Fruit fly (Drosophila melanogaster) whole organism, prepupa: Measurements from ENCODE around the gene Kyat.

Experiments
- Blimp-1 ChIP-seq: fragments of 200-800 bp; sonication (Bioruptor generic); optimal IDR thresholded peaks from 3 replicates; lab custom pipeline; 2017; ENCODE audit warnings: missing biosample characterization, missing genetic modification characterization, mild to moderate bottlenecking, moderate library complexity, missing genetic modification reagents
- CG10669 ChIP-seq: fragments of 200-800 bp; sonication (Bioruptor generic); optimal IDR thresholded peaks from 3 replicates; lab custom pipeline; 2018; ENCODE audit warnings: missing biosample characterization, mild to moderate bottlenecking, missing genetic modification characterization, moderate library complexity
- CG1621 ChIP-seq: fragments of 200-800 bp; sonication (Bioruptor generic); optimal IDR thresholded peaks from 3 replicates; lab custom pipeline; 2018; ENCODE audit warnings: missing biosample characterization, mild to moderate bottlenecking, missing genetic modification characterization
- CG16779 ChIP-seq: fragments of 200-800 bp; sonication (Bioruptor generic); optimal IDR thresholded peaks from 3 replicates; lab custom pipeline; 2017; ENCODE audit warnings: missing biosample characterization, mild to moderate bottlenecking, missing genetic modification characterization
- CG34406 ChIP-seq: fragments of 200-800 bp; sonication (Bioruptor generic); optimal IDR thresholded peaks from 3 replicates; lab custom pipeline; 2016; ENCODE audit warnings: missing biosample characterization, missing genetic modification characterization
- CG6854 ChIP-seq: fragments of 200-800 bp; sonication (Bioruptor generic); optimal IDR thresholded peaks from 2 replicates; lab custom pipeline; 2017; ENCODE audit warnings: missing biosample characterization, mild to moderate bottlenecking, missing genetic modification characterization
- CG9139 ChIP-seq: fragments of 200-800 bp; sonication (Bioruptor generic); optimal IDR thresholded peaks from 3 replicates; lab custom pipeline; 2017; ENCODE audit warnings: missing biosample characterization, mild to moderate bottlenecking, missing genetic modification characterization
- Eip75B ChIP-seq: fragments of 200-800 bp; sonication (Bioruptor generic); optimal IDR thresholded peaks from 3 replicates; lab custom pipeline; 2016; ENCODE audit warnings: missing biosample characterization, missing genetic modification characterization
- Eip78C ChIP-seq: fragments of 200-800 bp; sonication (Bioruptor generic); peaks from one replicate; lab custom pipeline; 2016; ENCODE audit warnings: missing biosample characterization, missing genetic modification characterization
- Ets96B ChIP-seq: fragments of 200-800 bp; optimal IDR thresholded peaks from 2 replicates; lab custom pipeline; 2019; ENCODE audit warnings: missing biosample characterization, mild to moderate bottlenecking, missing genetic modification characterization, moderate library complexity
- Lpt ChIP-seq: fragments of 200-800 bp; sonication (Bioruptor generic); optimal IDR thresholded peaks from 3 replicates; lab custom pipeline; 2016; ENCODE audit warnings: missing biosample characterization, missing genetic modification characterization
- Met ChIP-seq: fragments of 200-800 bp; sonication (Bioruptor generic); optimal IDR thresholded peaks from 3 replicates; lab custom pipeline; 2016; ENCODE audit warnings: missing biosample characterization, missing genetic modification characterization
- Smox ChIP-seq: fragments of 200-800 bp; sonication (Bioruptor generic); optimal IDR thresholded peaks from 3 replicates; lab custom pipeline; 2016; ENCODE audit warnings: missing biosample characterization, missing genetic modification characterization
- acj6 ChIP-seq: fragments of 200-800 bp; sonication (Bioruptor generic); optimal IDR thresholded peaks from 3 replicates; lab custom pipeline; 2016; ENCODE audit warnings: missing biosample characterization, missing genetic modification characterization
- dac ChIP-seq: fragments of 200-800 bp; sonication (Bioruptor generic); optimal IDR thresholded peaks from 2 replicates; lab custom pipeline; 2017; ENCODE audit warnings: missing biosample characterization, mild to moderate bottlenecking, missing genetic modification characterization
- dsx ChIP-seq: fragments of 200-800 bp; optimal IDR thresholded peaks from 3 replicates; lab custom pipeline; 2019; ENCODE audit warnings: missing biosample characterization, mild to moderate bottlenecking, missing genetic modification characterization, moderate library complexity; ENCODE audit not compliant: poor library complexity, severe bottlenecking
- fd59A ChIP-seq: fragments of 200-800 bp; sonication (Bioruptor generic); optimal IDR thresholded peaks from 2 replicates; lab custom pipeline; 2017; ENCODE audit warnings: missing biosample characterization, mild to moderate bottlenecking, missing genetic modification characterization, missing genetic modification reagents
- fkh ChIP-seq: fragments of 200-800 bp; sonication (Bioruptor generic); optimal IDR thresholded peaks from 3 replicates; lab custom pipeline; 2017; ENCODE audit warnings: missing biosample characterization, mild to moderate bottlenecking, missing genetic modification characterization, moderate library complexity
- spab ChIP-seq: fragments of 200-800 bp; sonication (Bioruptor generic); optimal IDR thresholded peaks from 2 replicates; lab custom pipeline; 2017; ENCODE audit warnings: missing biosample characterization, mild to moderate bottlenecking, missing genetic modification characterization, missing genetic modification reagents
- svp ChIP-seq: fragments of 200-800 bp; sonication (Bioruptor generic); peaks from one replicate; lab custom pipeline; 2016; ENCODE audit warnings: missing biosample characterization, missing genetic modification characterization

Kyat gene

dm6 chr3R:11773325-11773998 lies 48.8 kb downstream of the Kyat start (continued):
- TF ChIP-seq Blimp-1 (GFP tag; lab: Kevin White, UChicago) (peak; percentile 70), Lpt (GFP tag; lab: Kevin White, UChicago) (no peak), CG9139 (no peak), CG16779 (tag; lab: Kevin White, UChicago) (no peak)

dm6 chr3R:11772181-11772827 lies 50.0 kb downstream of the Kyat start:
- TF ChIP-seq Met (GFP tag; lab: Kevin White, UChicago) (no peak), Eip78C (no peak), Eip75B (GFP tag; lab: Kevin White, UChicago) (no peak), CG1621 (tag; lab: Kevin White, UChicago) (no peak), Smox (no peak), CG34406 (GFP tag; lab: Kevin White, UChicago) (no peak), CG6854 (no peak)

- no peak for TF ChIP-seq Ets96B
- peak; percentile 31 for TF ChIP-seq Eip78C
Measured at dm6 chr3R:11771492-11771891, 50.8 kb downstream of the Kyat start.

- TF ChIP-seq acj6 (GFP tag; lab: Kevin White, UChicago), result no peak
- TF ChIP-seq fd59A (GFP tag; lab: Kevin White, UChicago), result no peak
- TF ChIP-seq dac (GFP tag; lab: Kevin White, UChicago), result no peak
- no peak for TF ChIP-seq Ets96B
- no peak for TF ChIP-seq fkh
- TF ChIP-seq spab (GFP tag; lab: Kevin White, UChicago), result no peak
- TF ChIP-seq CG10669 (GFP tag; lab: Kevin White, UChicago), result no peak
- no peak for TF ChIP-seq svp (GFP tag; lab: Kevin White, UChicago)
- no peak for TF ChIP-seq dsx
Measured at dm6 chr3R:11770733-11771132, 51.6 kb downstream of the Kyat start.
